Worm (Caenorhabditis elegans) whole organism, young adult: ENCODE data around the gene H12I13.6.

Experiments
- akir-1 ChIP-seq: fragments of 200-800 bp; sonication (Bioruptor generic); optimal IDR thresholded peaks from 2 replicates; lab custom pipeline; 2018; ENCODE audit warnings: mild to moderate bottlenecking, missing genetic modification characterization, moderate library complexity, missing compliant biosample characterization
- ceh-58 ChIP-seq: fragments of 200-800 bp; sonication (Bioruptor generic); IDR thresholded peaks from 2 replicates; pipeline ENCODE4 v1.3.6; 2022; ENCODE audit warnings: missing genetic modification characterization, missing compliant biosample characterization
- let-526 ChIP-seq: fragments of 200-800 bp; sonication (Bioruptor generic); IDR thresholded peaks from 2 replicates; pipeline ENCODE4 v1.3.6; 2022; ENCODE audit warnings: missing genetic modification reagents, missing genetic modification characterization, missing compliant biosample characterization
- nfya-2 ChIP-seq: fragments of 200-800 bp; sonication (Bioruptor generic); IDR thresholded peaks from 2 replicates; pipeline ENCODE4 v1.3.6; 2022; ENCODE audit warnings: missing genetic modification reagents, missing genetic modification characterization, missing compliant biosample characterization
- nhr-179 ChIP-seq: sonication (generic microtip); optimal IDR thresholded peaks from 2 replicates; lab custom pipeline; 2016; ENCODE audit warnings: mild to moderate bottlenecking, missing genetic modification characterization, missing compliant biosample characterization
- ztf-28 ChIP-seq: fragments of 200-800 bp; sonication (Bioruptor generic); IDR thresholded peaks from 2 replicates; pipeline ENCODE4 v1.3.6; 2022; ENCODE audit warnings: missing genetic modification reagents, missing genetic modification characterization, missing compliant biosample characterization

ce11 chrII:6043166-6043565, 34.5 kb upstream of the H12I13.6 start, which contains the start of gene R12C12.10:
- TF ChIP-seq let-526 (GFP tag; lab: Robert Waterston, UW) (no peak), nhr-179 (no peak), akir-1 (no peak), nfya-2 (no peak), ztf-28 (GFP tag; lab: Robert Waterston, UW) (no peak), ceh-58 (GFP tag; lab: Robert Waterston, UW) (no peak)
